Fruit fly (Drosophila melanogaster) whole organism, embryonic: ENCODE measurements around the gene CG33664.

ENCODE experiments used
- Adf1 ChIP-seq: fragments of 200-800 bp; sonication (Bioruptor generic); IDR thresholded peaks from 2 replicates; pipeline ENCODE4 v1.3.6; 2022; ENCODE audit warnings: missing biosample characterization, missing genetic modification characterization
- CG10209 ChIP-seq: fragments of 200-800 bp; sonication (Bioruptor generic); optimal IDR thresholded peaks from 3 replicates; lab custom pipeline; 2017; ENCODE audit warnings: missing biosample characterization, mild to moderate bottlenecking, missing genetic modification characterization, missing genetic modification reagents
- CG10959 ChIP-seq: fragments of 200-800 bp; sonication (Bioruptor generic); IDR thresholded peaks from 2 replicates; pipeline ENCODE4 v1.3.6; 2022; ENCODE audit warnings: missing biosample characterization, missing genetic modification characterization
- CG11093 ChIP-seq: fragments of 200-800 bp; sonication (Bioruptor generic); IDR thresholded peaks from 3 replicates; pipeline ENCODE4 v1.3.6; 2022; ENCODE audit warnings: missing biosample characterization, missing genetic modification characterization
- CG12219 ChIP-seq: fragments of 200-800 bp; sonication (Bioruptor generic); optimal IDR thresholded peaks from 3 replicates; lab custom pipeline; 2018; ENCODE audit warnings: missing biosample characterization, mild to moderate bottlenecking, missing genetic modification characterization
- CG12769 ChIP-seq: fragments of 200-800 bp; sonication (Bioruptor generic); optimal IDR thresholded peaks from 2 replicates; lab custom pipeline; 2019; ENCODE audit warnings: missing biosample characterization, mild to moderate bottlenecking, missing genetic modification characterization, moderate library complexity
- CG14050 ChIP-seq: fragments of 200-800 bp; sonication (Bioruptor generic); IDR thresholded peaks from 3 replicates; pipeline ENCODE4 v1.3.6; 2022; ENCODE audit warnings: missing biosample characterization, missing genetic modification characterization
- CG16863 ChIP-seq: fragments of 200-800 bp; sonication (Bioruptor generic); optimal IDR thresholded peaks from 3 replicates; lab custom pipeline; 2016; ENCODE audit warnings: missing biosample characterization, missing genetic modification characterization
- CG17186 ChIP-seq: fragments of 200-800 bp; sonication (Bioruptor generic); optimal IDR thresholded peaks from 3 replicates; lab custom pipeline; 2017; ENCODE audit warnings: missing biosample characterization, missing genetic modification reagents, missing genetic modification characterization
- CG17385 ChIP-seq: fragments of 200-800 bp; sonication (Bioruptor generic); optimal IDR thresholded peaks from 3 replicates; lab custom pipeline; 2018; ENCODE audit warnings: missing biosample characterization, mild to moderate bottlenecking, missing genetic modification characterization
- CG18262 ChIP-seq: fragments of 200-800 bp; optimal IDR thresholded peaks from 3 replicates; lab custom pipeline; 2019; ENCODE audit warnings: missing biosample characterization, mild to moderate bottlenecking, missing genetic modification characterization, moderate library complexity
- CG3281 ChIP-seq: fragments of 200-800 bp; sonication (Bioruptor generic); optimal IDR thresholded peaks from 3 replicates; lab custom pipeline; 2017; ENCODE audit warnings: missing biosample characterization, mild to moderate bottlenecking, missing genetic modification characterization
- CG3407 ChIP-seq: fragments of 200-800 bp; sonication (Bioruptor generic); optimal IDR thresholded peaks from 2 replicates; lab custom pipeline; 2018; ENCODE audit warnings: missing biosample characterization, mild to moderate bottlenecking, missing genetic modification characterization
- CG4328 ChIP-seq: fragments of 200-800 bp; sonication (Bioruptor generic); optimal IDR thresholded peaks from 3 replicates; lab custom pipeline; 2017; ENCODE audit warnings: missing biosample characterization, missing genetic modification reagents, missing genetic modification characterization
- CG43689 ChIP-seq: fragments of 200-800 bp; sonication (Bioruptor generic); IDR thresholded peaks from 2 replicates; pipeline ENCODE4 v1.3.6; 2022; ENCODE audit warnings: missing biosample characterization, missing genetic modification characterization
- CG4617 ChIP-seq: fragments of 200-800 bp; sonication (Bioruptor generic); optimal IDR thresholded peaks from 3 replicates; lab custom pipeline; 2016; ENCODE audit warnings: missing biosample characterization, missing genetic modification characterization, borderline replicate concordance
- CG5180 ChIP-seq: fragments of 200-800 bp; sonication (Bioruptor generic); optimal IDR thresholded peaks from 3 replicates; lab custom pipeline; 2017; ENCODE audit warnings: missing biosample characterization, missing genetic modification characterization, mild to moderate bottlenecking, moderate library complexity, missing genetic modification reagents
- CG6654 ChIP-seq: fragments of 200-800 bp; sonication (Bioruptor generic); optimal IDR thresholded peaks from 2 replicates; lab custom pipeline; 2017; ENCODE audit warnings: missing biosample characterization, mild to moderate bottlenecking, missing genetic modification characterization
- CG6683 ChIP-seq: fragments of 200-800 bp; sonication (Bioruptor generic); optimal IDR thresholded peaks from 2 replicates; lab custom pipeline; 2017; ENCODE audit warnings: missing biosample characterization, mild to moderate bottlenecking, missing genetic modification characterization, missing genetic modification reagents
- CG6689 ChIP-seq: fragments of 200-800 bp; sonication (Bioruptor generic); IDR thresholded peaks from 2 replicates; pipeline ENCODE4 v1.3.6; 2022; ENCODE audit warnings: missing biosample characterization, missing genetic modification characterization
- CG7745 ChIP-seq: fragments of 200-800 bp; sonication (Bioruptor generic); optimal IDR thresholded peaks from 2 replicates; lab custom pipeline; 2018; ENCODE audit warnings: missing biosample characterization, mild to moderate bottlenecking, missing genetic modification characterization, moderate library complexity
- CG7987 ChIP-seq: fragments of 200-800 bp; sonication (Bioruptor generic); optimal IDR thresholded peaks from 2 replicates; lab custom pipeline; 2018; ENCODE audit warnings: missing biosample characterization, mild to moderate bottlenecking, missing genetic modification characterization, moderate library complexity
- CG9876 ChIP-seq: fragments of 200-800 bp; sonication (Bioruptor generic); optimal IDR thresholded peaks from 2 replicates; lab custom pipeline; 2016; ENCODE audit warnings: missing biosample characterization, missing genetic modification characterization
- CTCF ChIP-seq: fragments of 200-800 bp; sonication (Bioruptor generic); optimal IDR thresholded peaks from 2 replicates; lab custom pipeline; 2017; ENCODE audit warnings: missing biosample characterization, mild to moderate bottlenecking, missing genetic modification characterization, moderate library complexity
- D19A ChIP-seq: fragments of 200-800 bp; optimal IDR thresholded peaks from 3 replicates; lab custom pipeline; 2019; ENCODE audit warnings: missing biosample characterization, mild to moderate bottlenecking, missing genetic modification characterization, moderate library complexity
- Dll ChIP-seq: fragments of 200-800 bp; sonication (Bioruptor generic); IDR thresholded peaks from 4 replicates; pipeline ENCODE4 v1.3.6; 2022; ENCODE audit warnings: missing biosample characterization, missing genetic modification characterization; ENCODE audit not compliant: partially characterized antibody
- Dp ChIP-seq: fragments of 200-800 bp; sonication (Bioruptor generic); optimal IDR thresholded peaks from 2 replicates; lab custom pipeline; 2018; ENCODE audit warnings: missing biosample characterization, mild to moderate bottlenecking, missing genetic modification characterization, moderate library complexity
- E2f2 ChIP-seq: fragments of 200-800 bp; sonication (Bioruptor generic); IDR thresholded peaks from 2 replicates; pipeline ENCODE4 v1.3.6; 2022; ENCODE audit warnings: missing biosample characterization, missing genetic modification characterization
- H2.0 ChIP-seq: fragments of 200-800 bp; sonication (Bioruptor generic); IDR thresholded peaks from 2 replicates; pipeline ENCODE4 v1.3.6; 2022; ENCODE audit warnings: missing biosample characterization, missing genetic modification characterization
- Side ChIP-seq: fragments of 200-800 bp; sonication (Bioruptor generic); optimal IDR thresholded peaks from 2 replicates; lab custom pipeline; 2016; ENCODE audit warnings: missing biosample characterization, missing genetic modification characterization
- Sox100B ChIP-seq: fragments of 200-800 bp; sonication (Bioruptor generic); optimal IDR thresholded peaks from 3 replicates; lab custom pipeline; 2018; ENCODE audit warnings: missing biosample characterization, mild to moderate bottlenecking, missing genetic modification characterization
- Sry-δ ChIP-seq: fragments of 200-800 bp; sonication (Bioruptor generic); optimal IDR thresholded peaks from 2 replicates; lab custom pipeline; 2016; ENCODE audit warnings: missing biosample characterization, missing genetic modification characterization
- ab ChIP-seq: fragments of 200-800 bp; sonication (Bioruptor generic); optimal IDR thresholded peaks from 2 replicates; lab custom pipeline; 2016; ENCODE audit warnings: missing biosample characterization, missing genetic modification characterization
- bcd ChIP-seq: fragments of 200-800 bp; sonication (Bioruptor generic); optimal IDR thresholded peaks from 2 replicates; lab custom pipeline; 2017; ENCODE audit warnings: missing biosample characterization, mild to moderate bottlenecking, missing genetic modification characterization
- bsh ChIP-seq, 2 experiments: fragments of 200-800 bp; sonication (Bioruptor generic); optimal IDR thresholded peaks; 2 replicates each; lab custom pipeline; 2017 to 2018; ENCODE audit warnings: mild to moderate bottlenecking in 2 of 2, missing biosample characterization in 2 of 2, missing genetic modification characterization in 2 of 2, moderate library complexity in 1 of 2
- cad ChIP-seq: fragments of >200 bp; optimal IDR thresholded peaks from 2 replicates; lab custom pipeline; 2017; ENCODE audit warnings: missing biosample characterization, missing genetic modification characterization
- fd102C ChIP-seq: fragments of 200-800 bp; sonication (Bioruptor generic); optimal IDR thresholded peaks from 2 replicates; lab custom pipeline; 2018; ENCODE audit warnings: missing biosample characterization, mild to moderate bottlenecking, missing genetic modification characterization, moderate library complexity
- grau ChIP-seq: fragments of 200-800 bp; optimal IDR thresholded peaks from 3 replicates; lab custom pipeline; 2019; ENCODE audit warnings: missing biosample characterization, mild to moderate bottlenecking, missing genetic modification characterization, moderate library complexity
- gsb-n ChIP-seq: fragments of 200-800 bp; sonication (Bioruptor generic); optimal IDR thresholded peaks from 3 replicates; lab custom pipeline; 2018; ENCODE audit warnings: missing biosample characterization, mild to moderate bottlenecking, missing genetic modification characterization
- ham ChIP-seq: fragments of 200-800 bp; sonication (Bioruptor generic); IDR thresholded peaks from 2 replicates; pipeline ENCODE4 v1.3.6; 2022; ENCODE audit warnings: missing biosample characterization, missing genetic modification characterization
- lab ChIP-seq: fragments of 200-800 bp; sonication (Bioruptor generic); optimal IDR thresholded peaks from 3 replicates; lab custom pipeline; 2017; ENCODE audit warnings: missing biosample characterization, missing genetic modification characterization, mild to moderate bottlenecking, moderate library complexity, missing genetic modification reagents
- phol ChIP-seq: fragments of 200-800 bp; sonication (Bioruptor generic); optimal IDR thresholded peaks from 3 replicates; lab custom pipeline; 2018; ENCODE audit warnings: missing biosample characterization, mild to moderate bottlenecking, missing genetic modification characterization, moderate library complexity
- ranshi ChIP-seq: fragments of 200-800 bp; sonication (Bioruptor generic); IDR thresholded peaks from 2 replicates; pipeline ENCODE4 v1.3.6; 2022; ENCODE audit warnings: missing biosample characterization, missing genetic modification characterization
- row ChIP-seq: fragments of 200-800 bp; sonication (Bioruptor generic); IDR thresholded peaks from 3 replicates; pipeline ENCODE4 v1.3.6; 2022; ENCODE audit warnings: missing biosample characterization, missing genetic modification characterization
- salm ChIP-seq: fragments of 200-800 bp; sonication (Bioruptor generic); optimal IDR thresholded peaks from 2 replicates; lab custom pipeline; 2018; ENCODE audit warnings: missing biosample characterization, mild to moderate bottlenecking, missing genetic modification characterization
- sens-2 ChIP-seq: fragments of 200-800 bp; sonication (Bioruptor generic); IDR thresholded peaks from 2 replicates; pipeline ENCODE4 v1.3.6; 2022; ENCODE audit warnings: missing biosample characterization, missing genetic modification characterization
- sob ChIP-seq: fragments of 200-800 bp; sonication (Bioruptor generic); IDR thresholded peaks from 2 replicates; pipeline ENCODE4 v1.3.6; 2022; ENCODE audit warnings: missing biosample characterization, missing genetic modification characterization
- trem ChIP-seq: fragments of 200-800 bp; optimal IDR thresholded peaks from 3 replicates; lab custom pipeline; 2019; ENCODE audit warnings: missing biosample characterization, mild to moderate bottlenecking, missing genetic modification characterization, moderate library complexity
- tup ChIP-seq: fragments of 200-800 bp; sonication (Bioruptor generic); optimal IDR thresholded peaks from 2 replicates; lab custom pipeline; 2016; ENCODE audit warnings: missing biosample characterization, mild to moderate bottlenecking, missing genetic modification characterization, moderate library complexity
- wor ChIP-seq: fragments of 200-800 bp; sonication (Bioruptor generic); IDR thresholded peaks from 2 replicates; pipeline ENCODE4 v1.3.6; 2022; ENCODE audit warnings: missing biosample characterization, missing genetic modification characterization
- zen2 ChIP-seq: fragments of 200-800 bp; sonication (Bioruptor generic); IDR thresholded peaks from 3 replicates; pipeline ENCODE4 v1.3.6; 2022; ENCODE audit warnings: missing biosample characterization, missing genetic modification characterization; ENCODE audit not compliant: partially characterized antibody

The CG33664 gene

DNA sequence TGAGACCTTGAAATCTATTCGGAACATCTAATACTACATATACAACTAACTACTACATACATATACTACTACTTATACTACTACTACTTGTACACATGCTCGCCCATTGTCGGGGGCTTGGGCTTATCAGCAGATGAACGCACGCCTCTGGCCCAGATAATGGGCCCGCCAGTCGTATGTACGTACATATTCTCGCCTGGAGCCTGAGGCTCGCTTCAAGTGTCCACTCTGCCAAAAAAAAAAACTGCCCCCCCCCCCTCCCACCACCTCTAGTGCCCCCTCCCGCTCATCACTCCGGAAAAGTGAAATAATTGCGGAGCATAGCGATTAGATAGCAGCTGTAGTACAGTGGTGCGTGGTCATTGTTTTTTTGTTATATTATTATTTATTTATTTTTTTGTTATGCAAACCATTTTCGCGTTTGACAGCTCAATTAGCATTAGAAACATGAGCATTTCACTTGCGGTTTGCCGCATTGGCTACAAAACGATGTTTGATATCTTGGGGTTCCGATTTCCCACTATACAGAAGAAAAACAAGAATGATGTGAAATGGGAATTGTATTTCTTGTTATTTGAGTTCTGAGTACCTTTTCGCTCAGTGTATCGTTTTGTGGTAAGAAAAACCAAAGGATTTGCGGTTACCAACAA is 27.1 kb upstream of the CG33664 start (continued):
- TF ChIP-seq CG10959 (GFP tag; lab: Robert Waterston, UW) (no peak), H2.0 (GFP tag; lab: Robert Waterston, UW) (no peak), CG17385 (GFP tag; lab: Kevin White, UChicago) (no peak), Side (GFP tag; lab: Kevin White, UChicago) (no peak), zen2 (GFP tag; lab: Robert Waterston, UW) (no peak), CG4328 (peak; percentile 14), row (GFP tag; lab: Robert Waterston, UW) (peak; percentile 67), CG12219 (GFP tag; lab: Kevin White, UChicago) (no peak), CG6654 (GFP tag; lab: Kevin White, UChicago) (no peak), CG14050 (GFP tag; lab: Robert Waterston, UW) (no peak), ham (GFP tag; lab: Robert Waterston, UW) (no peak), tup (GFP tag; lab: Kevin White, UChicago) (no peak), CG4617 (GFP tag; lab: Kevin White, UChicago) (no peak), cad (GFP tag; lab: Kevin White, UChicago) (no peak), E2f2 (GFP tag; lab: Robert Waterston, UW) (no peak), CG3407 (GFP tag; lab: Kevin White, UChicago) (no peak), CG6683 (GFP tag; lab: Kevin White, UChicago) (no peak), CG7745 (tag; lab: Kevin White, UChicago) (no peak), ab (GFP tag; lab: Kevin White, UChicago) (no peak), CG12769 (peak; percentile 22), Sox100B (GFP tag; lab: Kevin White, UChicago) (peak; percentile 25), wor (no peak), Sry-δ (GFP tag; lab: Kevin White, UChicago) (no peak), CG11093 (GFP tag; lab: Robert Waterston, UW) (no peak), phol (tag; lab: Kevin White, UChicago) (no peak), trem (no peak), CG10209 (GFP tag; lab: Kevin White, UChicago) (no peak), sob (GFP tag; lab: Robert Waterston, UW) (0 out of 2 replicates have a peak, but pooled peaks have one; percentile 21), bsh (GFP tag; optimal IDR thresholded peaks at IDR 0.05; lab: Kevin White, UChicago) (no peak), grau (tag; lab: Kevin White, UChicago) (peak; percentile 61), bcd (GFP tag; lab: Kevin White, UChicago) (no peak), CG6689 (no peak), gsb-n (tag; lab: Kevin White, UChicago) (no peak), CG7987 (no peak), CG5180 (GFP tag; lab: Kevin White, UChicago) (no peak), fd102C (GFP tag; lab: Kevin White, UChicago) (no peak), CG16863 (GFP tag; lab: Kevin White, UChicago) (no peak), ranshi (GFP tag; lab: Robert Waterston, UW) (no peak), salm (tag; lab: Kevin White, UChicago) (no peak), CTCF (GFP tag; lab: Kevin White, UChicago) (no peak), Adf1 (peak; percentile 31; the same call in 1 of the 2 replicates), CG18262 (tag; lab: Kevin White, UChicago) (no peak), CG43689 (GFP tag; lab: Robert Waterston, UW) (no peak), CG17186 (GFP tag; lab: Kevin White, UChicago) (no peak), sens-2 (GFP tag; lab: Robert Waterston, UW) (no peak), D19A (no peak), lab (GFP tag; lab: Kevin White, UChicago) (peak; percentile 22), CG3281 (GFP tag; lab: Kevin White, UChicago) (no peak), Dll (GFP tag; lab: Robert Waterston, UW) (no peak), Dp (GFP tag; lab: Kevin White, UChicago) (no peak), CG9876 (GFP tag; lab: Kevin White, UChicago) (no peak)
